Worm (Caenorhabditis elegans) whole organism, L4 larva: ENCODE measurements around the gene glb-17.

Source experiments
- F49E8.2 ChIP-seq: sonication (generic microtip); optimal IDR thresholded peaks from 2 replicates; lab custom pipeline; 2016; ENCODE audit warnings: missing compliant biosample characterization, mild to moderate bottlenecking, missing genetic modification characterization, borderline replicate concordance
- T26A8.4 ChIP-seq: fragments of 200-800 bp; sonication (Bioruptor generic); IDR thresholded peaks from 2 replicates; pipeline ENCODE4 v1.3.6; 2022; ENCODE audit warnings: missing genetic modification characterization, missing compliant biosample characterization

DNA sequence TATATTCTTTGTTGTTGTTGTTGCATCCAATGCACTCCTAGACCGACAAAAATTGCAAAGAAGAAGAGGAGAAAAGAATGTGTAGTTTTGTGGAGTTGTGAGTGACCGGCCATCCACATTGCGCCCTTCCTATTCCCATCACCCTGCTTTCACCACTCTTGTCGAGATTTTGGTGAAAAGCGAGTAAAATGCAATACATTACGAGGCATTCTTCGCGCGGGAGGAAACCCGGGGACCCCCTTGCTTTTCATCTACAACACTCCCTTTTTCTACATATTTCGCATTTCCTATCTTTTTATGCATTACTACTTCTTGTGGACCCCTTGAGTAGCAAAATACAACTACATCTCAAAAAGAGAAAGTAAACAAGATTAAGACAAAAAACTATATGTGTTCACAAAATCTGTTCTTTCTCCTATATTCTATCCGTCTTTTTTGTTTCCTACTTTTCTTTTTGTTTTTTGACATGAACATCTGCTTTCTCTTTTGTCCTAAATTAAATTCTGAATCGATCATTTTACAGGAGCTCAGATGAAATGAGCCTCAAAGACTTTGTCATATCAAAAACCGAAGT lies 33.3 kb upstream of the glb-17 start, which contains the start of gene C11E4.6:
- TF ChIP-seq T26A8.4 (GFP tag; lab: Robert Waterston, UW) (no peak), F49E8.2 (tag; lab: Kevin White, UChicago) (no peak)
